Fruit fly (Drosophila melanogaster) S2 (cell line): ENCODE data around the gene Arl1.

Source experiments
- CG8478 ChIP-seq: fragments of >200 bp; optimal IDR thresholded peaks from 2 replicates; lab custom pipeline; 2018
- CTCF ChIP-seq, 2 experiments: fragments of >200 bp; optimal IDR thresholded peaks; 2 replicates each; lab custom pipeline; 2018

DNA sequence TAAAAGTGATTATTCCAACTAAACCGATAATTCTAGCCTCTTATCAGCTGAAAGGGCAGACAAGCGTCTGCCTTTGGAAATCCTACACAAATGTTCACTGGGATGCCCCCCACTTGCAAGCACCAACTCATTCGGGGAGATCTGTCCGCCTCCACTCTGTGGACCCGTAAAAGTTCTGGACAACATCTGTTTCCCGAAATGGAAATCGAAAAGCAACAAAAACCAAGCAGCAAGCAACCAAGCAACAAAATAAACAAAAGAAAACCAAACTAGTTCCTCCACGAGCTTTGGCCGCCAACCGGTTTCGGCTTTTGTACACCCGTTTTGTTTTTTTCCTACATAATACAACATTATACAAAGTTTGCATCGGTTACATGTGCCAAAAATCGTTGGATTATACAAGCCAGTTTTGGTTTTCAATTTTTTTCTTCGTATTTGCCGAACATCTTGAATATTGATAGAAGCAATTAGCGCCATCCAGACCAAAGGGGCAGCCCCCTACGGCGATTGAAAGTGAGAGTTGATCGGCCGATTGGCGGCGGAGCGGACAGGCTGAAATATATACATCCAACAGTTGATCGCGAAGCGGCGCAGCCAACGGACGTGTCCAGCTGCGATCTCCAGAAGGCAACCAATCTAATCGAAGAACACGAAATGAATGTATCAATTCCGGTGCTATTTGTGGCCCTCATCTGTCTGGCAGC is 24.2 kb upstream of the Arl1 start, which contains the start of gene CG17032:
- TF ChIP-seq CTCF (optimal IDR thresholded peaks at IDR 0.05; lab: Kevin White, UChicago) (no peak), CG8478 (lab: Kevin White, UChicago) (no peak)
